Fruit fly (Drosophila melanogaster) whole organism, embryonic: ENCODE data around the gene CG11768.

Source experiments
- ATbp ChIP-seq: fragments of 200-800 bp; sonication (Bioruptor generic); optimal IDR thresholded peaks from 2 replicates; lab custom pipeline; 2017; ENCODE audit warnings: missing biosample characterization, mild to moderate bottlenecking, missing genetic modification characterization, missing genetic modification reagents
- C15 ChIP-seq: fragments of 200-800 bp; sonication (Bioruptor generic); IDR thresholded peaks from 3 replicates; pipeline ENCODE4 v1.3.6; 2022; ENCODE audit warnings: missing biosample characterization, missing genetic modification characterization
- CG11504 ChIP-seq: fragments of 200-800 bp; sonication (Bioruptor generic); optimal IDR thresholded peaks from 3 replicates; lab custom pipeline; 2019; ENCODE audit warnings: missing biosample characterization, mild to moderate bottlenecking, missing genetic modification characterization, moderate library complexity
- CG12219 ChIP-seq: fragments of 200-800 bp; sonication (Bioruptor generic); optimal IDR thresholded peaks from 3 replicates; lab custom pipeline; 2018; ENCODE audit warnings: missing biosample characterization, mild to moderate bottlenecking, missing genetic modification characterization
- CG14014 ChIP-seq: fragments of 200-800 bp; sonication (Bioruptor generic); IDR thresholded peaks from 2 replicates; pipeline ENCODE4 v1.3.6; 2022; ENCODE audit warnings: missing biosample characterization, missing genetic modification characterization
- CG14710 ChIP-seq: fragments of 200-800 bp; sonication (Bioruptor generic); optimal IDR thresholded peaks from 3 replicates; lab custom pipeline; 2019; ENCODE audit warnings: missing biosample characterization, mild to moderate bottlenecking, missing genetic modification characterization, moderate library complexity
- CG14965 ChIP-seq: fragments of 200-800 bp; sonication (Bioruptor generic); optimal IDR thresholded peaks from 2 replicates; lab custom pipeline; 2016; ENCODE audit warnings: missing biosample characterization, missing genetic modification characterization, borderline replicate concordance
- CG17612 ChIP-seq: fragments of 200-800 bp; sonication (Bioruptor generic); IDR thresholded peaks from 2 replicates; pipeline ENCODE4 v1.3.6; 2022; ENCODE audit warnings: missing biosample characterization, missing genetic modification characterization
- CG17829 ChIP-seq: fragments of 200-800 bp; optimal IDR thresholded peaks from 2 replicates; lab custom pipeline; 2019; ENCODE audit warnings: missing biosample characterization, mild to moderate bottlenecking, missing genetic modification characterization, moderate library complexity
- CG18262 ChIP-seq: fragments of 200-800 bp; optimal IDR thresholded peaks from 3 replicates; lab custom pipeline; 2019; ENCODE audit warnings: missing biosample characterization, mild to moderate bottlenecking, missing genetic modification characterization, moderate library complexity
- CG30020 ChIP-seq: fragments of 200-800 bp; optimal IDR thresholded peaks from 2 replicates; lab custom pipeline; 2019; ENCODE audit warnings: missing biosample characterization, mild to moderate bottlenecking, missing genetic modification characterization, moderate library complexity
- CG42726 ChIP-seq: fragments of 200-800 bp; sonication (Bioruptor generic); IDR thresholded peaks from 2 replicates; pipeline ENCODE4 v1.3.6; 2022; ENCODE audit warnings: missing biosample characterization, missing genetic modification characterization; ENCODE audit not compliant: partially characterized antibody
- CG4404 ChIP-seq: fragments of 200-800 bp; sonication (Bioruptor generic); IDR thresholded peaks from 2 replicates; pipeline ENCODE4 v1.3.6; 2022; ENCODE audit warnings: missing biosample characterization, missing genetic modification characterization
- CG5953 ChIP-seq: fragments of 200-800 bp; sonication (Bioruptor generic); IDR thresholded peaks from 2 replicates; pipeline ENCODE4 v1.3.6; 2022; ENCODE audit warnings: missing biosample characterization, missing genetic modification characterization
- CG6175 ChIP-seq: fragments of 200-800 bp; sonication (Bioruptor generic); IDR thresholded peaks from 3 replicates; pipeline ENCODE4 v1.3.6; 2022; ENCODE audit warnings: missing biosample characterization, missing genetic modification characterization
- CG6854 ChIP-seq: fragments of 200-800 bp; sonication (Bioruptor generic); optimal IDR thresholded peaks from 3 replicates; lab custom pipeline; 2017; ENCODE audit warnings: missing biosample characterization, mild to moderate bottlenecking, missing genetic modification characterization
- CG7357 ChIP-seq: fragments of 200-800 bp; sonication (Bioruptor generic); IDR thresholded peaks from 3 replicates; pipeline ENCODE4 v1.3.6; 2022; ENCODE audit warnings: missing biosample characterization, missing genetic modification characterization
- CG7963 ChIP-seq: fragments of 200-800 bp; sonication (Bioruptor generic); IDR thresholded peaks from 3 replicates; pipeline ENCODE4 v1.3.6; 2022; ENCODE audit warnings: missing biosample characterization, missing genetic modification characterization; ENCODE audit not compliant: partially characterized antibody
- CG8089 ChIP-seq: fragments of 200-800 bp; sonication (Bioruptor generic); optimal IDR thresholded peaks from 3 replicates; lab custom pipeline; 2016; ENCODE audit warnings: missing biosample characterization, missing genetic modification characterization
- CG8478 ChIP-seq: fragments of >200 bp; optimal IDR thresholded peaks from 2 replicates; lab custom pipeline; 2018
- Chrac-16 ChIP-seq: fragments of 200-800 bp; sonication (Bioruptor generic); optimal IDR thresholded peaks from 3 replicates; lab custom pipeline; 2016; ENCODE audit warnings: missing biosample characterization, missing genetic modification characterization
- HLH3B ChIP-seq: fragments of 200-800 bp; sonication (Bioruptor generic); IDR thresholded peaks from 2 replicates; pipeline ENCODE4 v1.3.6; 2022; ENCODE audit warnings: missing biosample characterization, missing genetic modification characterization
- Hand ChIP-seq: fragments of 200-800 bp; sonication (Bioruptor generic); optimal IDR thresholded peaks from 2 replicates; lab custom pipeline; 2017; ENCODE audit warnings: mild to moderate bottlenecking, missing biosample characterization, missing genetic modification reagents, missing genetic modification characterization
- Hey ChIP-seq: fragments of 200-800 bp; sonication (Bioruptor generic); optimal IDR thresholded peaks from 3 replicates; lab custom pipeline; 2018; ENCODE audit warnings: missing biosample characterization, mild to moderate bottlenecking, missing genetic modification characterization
- Hr39 ChIP-seq: fragments of >200 bp; optimal IDR thresholded peaks from 2 replicates; lab custom pipeline; 2017
- Max ChIP-seq: fragments of 200-800 bp; sonication (Bioruptor generic); optimal IDR thresholded peaks from 2 replicates; lab custom pipeline; 2016; ENCODE audit warnings: missing biosample characterization, mild to moderate bottlenecking, missing genetic modification characterization
- NC2β ChIP-seq: fragments of 200-800 bp; sonication (Bioruptor generic); optimal IDR thresholded peaks from 2 replicates; lab custom pipeline; 2016; ENCODE audit warnings: missing biosample characterization, missing genetic modification characterization
- Pdp1 ChIP-seq, 2 experiments: fragments of 200-800 bp; sonication (Bioruptor generic); optimal IDR thresholded peaks; 3 replicates each; lab custom pipeline; 2016; ENCODE audit warnings: missing biosample characterization in 2 of 2, missing genetic modification characterization in 2 of 2, mild to moderate bottlenecking in 1 of 2, moderate library complexity in 1 of 2
- Sox100B ChIP-seq: fragments of 200-800 bp; sonication (Bioruptor generic); optimal IDR thresholded peaks from 3 replicates; lab custom pipeline; 2018; ENCODE audit warnings: missing biosample characterization, mild to moderate bottlenecking, missing genetic modification characterization
- Sox102F ChIP-seq: fragments of 200-800 bp; sonication (Bioruptor generic); optimal IDR thresholded peaks from 2 replicates; lab custom pipeline; 2018; ENCODE audit warnings: missing biosample characterization, mild to moderate bottlenecking, missing genetic modification characterization, moderate library complexity
- al ChIP-seq: fragments of 200-800 bp; sonication (Bioruptor generic); IDR thresholded peaks from 2 replicates; pipeline ENCODE4 v1.3.6; 2022; ENCODE audit warnings: missing biosample characterization, missing genetic modification characterization
- ap ChIP-seq: fragments of 200-800 bp; sonication (Bioruptor generic); IDR thresholded peaks from 2 replicates; pipeline ENCODE4 v1.3.6; 2022; ENCODE audit warnings: missing biosample characterization, missing genetic modification characterization
- ara ChIP-seq: fragments of 200-800 bp; sonication (Bioruptor generic); IDR thresholded peaks from 2 replicates; pipeline ENCODE4 v1.3.6; 2022; ENCODE audit warnings: missing biosample characterization, missing genetic modification characterization
- cato ChIP-seq: fragments of 200-800 bp; sonication (Bioruptor generic); optimal IDR thresholded peaks from 2 replicates; lab custom pipeline; 2016; ENCODE audit warnings: missing biosample characterization, missing genetic modification characterization, borderline replicate concordance
- chinmo ChIP-seq: fragments of 200-800 bp; sonication (Bioruptor generic); IDR thresholded peaks from 4 replicates; pipeline ENCODE4 v1.3.6; 2022; ENCODE audit warnings: missing biosample characterization, missing genetic modification characterization; ENCODE audit not compliant: partially characterized antibody
- chm ChIP-seq: fragments of 200-800 bp; sonication (Bioruptor generic); IDR thresholded peaks from 2 replicates; pipeline ENCODE4 v1.3.6; 2022; ENCODE audit warnings: missing biosample characterization, missing genetic modification characterization
- crol ChIP-seq: fragments of 200-800 bp; sonication (Bioruptor generic); IDR thresholded peaks from 2 replicates; pipeline ENCODE4 v1.3.6; 2022; ENCODE audit warnings: missing biosample characterization, missing genetic modification characterization
- emc ChIP-seq: fragments of 200-800 bp; sonication (Bioruptor generic); optimal IDR thresholded peaks from 2 replicates; lab custom pipeline; 2016; ENCODE audit warnings: missing biosample characterization, missing genetic modification characterization
- gsb ChIP-seq: fragments of 200-800 bp; sonication (Bioruptor generic); IDR thresholded peaks from 2 replicates; pipeline ENCODE4 v1.3.6; 2022; ENCODE audit warnings: missing biosample characterization, missing genetic modification characterization
- hb ChIP-seq: fragments of 200-800 bp; sonication (Bioruptor generic); IDR thresholded peaks from 3 replicates; pipeline ENCODE4 v1.3.6; 2022; ENCODE audit warnings: missing biosample characterization, missing genetic modification characterization; ENCODE audit not compliant: partially characterized antibody
- mld ChIP-seq: fragments of 200-800 bp; sonication (Bioruptor generic); IDR thresholded peaks from 3 replicates; pipeline ENCODE4 v1.3.6; 2022; ENCODE audit warnings: missing biosample characterization, missing genetic modification characterization; ENCODE audit not compliant: partially characterized antibody
- nerfin-1 ChIP-seq: fragments of 200-800 bp; sonication (Bioruptor generic); optimal IDR thresholded peaks from 3 replicates; lab custom pipeline; 2019; ENCODE audit warnings: missing biosample characterization, mild to moderate bottlenecking, missing genetic modification characterization, moderate library complexity
- pnt ChIP-seq: fragments of 200-800 bp; sonication (Bioruptor generic); optimal IDR thresholded peaks from 3 replicates; lab custom pipeline; 2016; ENCODE audit warnings: missing biosample characterization, missing genetic modification characterization
- sqz ChIP-seq: fragments of 200-800 bp; sonication (Bioruptor generic); optimal IDR thresholded peaks from 3 replicates; lab custom pipeline; 2018; ENCODE audit warnings: missing biosample characterization, mild to moderate bottlenecking, missing genetic modification characterization
- ssp ChIP-seq: fragments of 200-800 bp; sonication (Bioruptor generic); IDR thresholded peaks from 2 replicates; pipeline ENCODE4 v1.3.6; 2022; ENCODE audit warnings: missing biosample characterization, missing genetic modification characterization
- tx ChIP-seq: fragments of 200-800 bp; sonication (Bioruptor generic); optimal IDR thresholded peaks from 2 replicates; lab custom pipeline; 2016; ENCODE audit warnings: missing biosample characterization, missing genetic modification characterization
- usp ChIP-seq: fragments of >200 bp; optimal IDR thresholded peaks from 2 replicates; lab custom pipeline; 2017; ENCODE audit warnings: missing biosample characterization, missing genetic modification characterization

Gene CG11768

dm6 chr3R:8798332-8798731, 30.3 kb upstream of the CG11768 start (continued):
- no peak for TF ChIP-seq CG6175 (GFP tag; lab: Robert Waterston, UW)
- TF ChIP-seq Pdp1 (GFP tag; optimal IDR thresholded peaks at IDR 0.05; lab: Kevin White, UChicago): no peak
- TF ChIP-seq CG5953 (GFP tag; lab: Robert Waterston, UW): no peak

- TF ChIP-seq ap (GFP tag; lab: Robert Waterston, UW): no peak
- no peak for TF ChIP-seq Max (GFP tag; lab: Kevin White, UChicago)
- TF ChIP-seq Sox102F (GFP tag; lab: Kevin White, UChicago): no peak
- no peak for TF ChIP-seq C15 (GFP tag; lab: Robert Waterston, UW)
- no peak for TF ChIP-seq Chrac-16 (GFP tag; lab: Kevin White, UChicago)
- no peak for TF ChIP-seq usp (GFP tag; lab: Kevin White, UChicago)
- no peak for TF ChIP-seq CG14710
- TF ChIP-seq al (GFP tag; lab: Robert Waterston, UW): no peak
- no peak for TF ChIP-seq CG17612 (GFP tag; lab: Robert Waterston, UW)
- TF ChIP-seq CG18262 (tag; lab: Kevin White, UChicago): no peak
- TF ChIP-seq emc: no peak
- no peak for TF ChIP-seq CG17829 (tag; lab: Kevin White, UChicago)
- TF ChIP-seq pnt: no peak
- no peak for TF ChIP-seq NC2β
- TF ChIP-seq CG6854 (GFP tag; lab: Kevin White, UChicago): no peak
These were observed 26.4 kb upstream of the CG11768 start, which contains the start of gene Ir85a for dm6 chr3R:8794384-8794783. Gene Ir85a, plus strand, starts transcription at chr3R:8794684.

dm6 chr3R:8793726-8794125, 25.7 kb upstream of the CG11768 start:
- TF ChIP-seq ara (GFP tag; lab: Robert Waterston, UW) (0 out of 2 replicates have a peak, but pooled peaks have one; percentile 9), CG8478 (lab: Kevin White, UChicago) (no peak), ssp (GFP tag; lab: Robert Waterston, UW) (no peak), CG8089 (no peak), hb (no peak), CG11504 (no peak), CG6175 (GFP tag; lab: Robert Waterston, UW) (0 out of 3 replicates have a peak, but pooled peaks have one; percentile 32), Pdp1 (GFP tag; optimal IDR thresholded peaks at IDR 0.05; lab: Kevin White, UChicago) (peak in 1 of 2 experiments; percentile 23), Hr39 (lab: Kevin White, UChicago) (no peak), CG14965 (GFP tag; lab: Kevin White, UChicago) (no peak), tx (GFP tag; lab: Kevin White, UChicago) (no peak), gsb (GFP tag; lab: Robert Waterston, UW) (no peak), crol (GFP tag; lab: Robert Waterston, UW) (peak; percentile 49), CG7963 (no peak), Hey (tag; lab: Kevin White, UChicago) (no peak), CG42726 (GFP tag; lab: Robert Waterston, UW) (no peak), CG4404 (GFP tag; lab: Robert Waterston, UW) (no peak), chinmo (GFP tag; lab: Robert Waterston, UW) (peak; percentile 64; the same call in 3 of the 4 replicates), CG12219 (GFP tag; lab: Kevin White, UChicago) (no peak)

dm6 chr3R:8792463-8793175, 24.6 kb upstream of the CG11768 start:
- peak; percentile 64 for TF ChIP-seq sqz
- no peak for TF ChIP-seq mld (GFP tag; lab: Robert Waterston, UW)
- TF ChIP-seq CG14014: no peak
- no peak for TF ChIP-seq nerfin-1 (tag; lab: Kevin White, UChicago)
- TF ChIP-seq CG30020 (tag; lab: Kevin White, UChicago): no peak
- no peak for TF ChIP-seq Chrac-16 (GFP tag; lab: Kevin White, UChicago)
- no peak for TF ChIP-seq Sox100B
- no peak for TF ChIP-seq HLH3B (GFP tag; lab: Robert Waterston, UW)
- no peak for TF ChIP-seq Hand (GFP tag; lab: Kevin White, UChicago)
- no peak for TF ChIP-seq chm (GFP tag; lab: Robert Waterston, UW)
- no peak for TF ChIP-seq CG7357
- no peak for TF ChIP-seq ATbp (GFP tag; lab: Kevin White, UChicago)
- TF ChIP-seq cato (GFP tag; lab: Kevin White, UChicago): no peak
